Fruit fly (Drosophila melanogaster) whole organism, embryonic: ENCODE results near the gene CG42489.

Experiments used
- Antp ChIP-seq: fragments of 200-800 bp; sonication (Bioruptor generic); optimal IDR thresholded peaks from 3 replicates; lab custom pipeline; 2016; ENCODE audit warnings: missing biosample characterization, missing genetic modification characterization
- CG10366 ChIP-seq: fragments of 200-800 bp; sonication (Bioruptor generic); IDR thresholded peaks from 2 replicates; pipeline ENCODE4 v1.3.6; 2022; ENCODE audit warnings: missing biosample characterization, missing genetic modification characterization
- CG11504 ChIP-seq: fragments of 200-800 bp; sonication (Bioruptor generic); optimal IDR thresholded peaks from 3 replicates; lab custom pipeline; 2019; ENCODE audit warnings: missing biosample characterization, mild to moderate bottlenecking, missing genetic modification characterization, moderate library complexity
- CG11723 ChIP-seq: fragments of 200-800 bp; sonication (Bioruptor generic); optimal IDR thresholded peaks from 2 replicates; lab custom pipeline; 2017; ENCODE audit warnings: missing biosample characterization, mild to moderate bottlenecking, missing genetic modification characterization
- CG12071 ChIP-seq: fragments of 200-800 bp; sonication (Bioruptor generic); optimal IDR thresholded peaks from 3 replicates; lab custom pipeline; 2018; ENCODE audit warnings: missing biosample characterization, mild to moderate bottlenecking, missing genetic modification characterization
- CG12104 ChIP-seq: fragments of 200-800 bp; sonication (Bioruptor generic); optimal IDR thresholded peaks from 3 replicates; lab custom pipeline; 2016; ENCODE audit warnings: missing biosample characterization, missing genetic modification characterization
- CG14860 ChIP-seq: fragments of 200-800 bp; sonication (Bioruptor generic); IDR thresholded peaks from 3 replicates; pipeline ENCODE4 v1.3.6; 2022; ENCODE audit warnings: missing biosample characterization, missing genetic modification characterization; ENCODE audit not compliant: partially characterized antibody
- CG1602 ChIP-seq: fragments of 200-800 bp; sonication (Bioruptor generic); optimal IDR thresholded peaks from 3 replicates; lab custom pipeline; 2016; ENCODE audit warnings: missing biosample characterization, missing genetic modification characterization
- CG16813 ChIP-seq: fragments of 200-800 bp; sonication (Bioruptor generic); IDR thresholded peaks from 3 replicates; pipeline ENCODE4 v1.3.6; 2022; ENCODE audit warnings: missing biosample characterization, missing genetic modification characterization; ENCODE audit not compliant: partially characterized antibody
- CG17912 ChIP-seq: fragments of 200-800 bp; sonication (Bioruptor generic); optimal IDR thresholded peaks from 2 replicates; lab custom pipeline; 2018; ENCODE audit warnings: missing biosample characterization, mild to moderate bottlenecking, missing genetic modification characterization
- CG1832 ChIP-seq: fragments of 200-800 bp; sonication (Bioruptor generic); optimal IDR thresholded peaks from 2 replicates; lab custom pipeline; 2017; ENCODE audit warnings: missing biosample characterization, mild to moderate bottlenecking, missing genetic modification characterization, inconsistent platforms
- CG18599 ChIP-seq: fragments of 200-800 bp; sonication (Bioruptor generic); optimal IDR thresholded peaks from 3 replicates; lab custom pipeline; 2017; ENCODE audit warnings: missing biosample characterization, missing genetic modification characterization, mild to moderate bottlenecking, moderate library complexity, missing genetic modification reagents
- CG2875 ChIP-seq: fragments of 200-800 bp; sonication (Bioruptor generic); optimal IDR thresholded peaks from 2 replicates; lab custom pipeline; 2017; ENCODE audit warnings: missing biosample characterization, mild to moderate bottlenecking, missing genetic modification characterization, missing genetic modification reagents
- CG31224 ChIP-seq: fragments of 200-800 bp; sonication (Bioruptor generic); IDR thresholded peaks from 2 replicates; pipeline ENCODE4 v1.3.6; 2022; ENCODE audit warnings: missing biosample characterization, missing genetic modification characterization
- CG31365 ChIP-seq: fragments of 200-800 bp; sonication (Bioruptor generic); optimal IDR thresholded peaks from 2 replicates; lab custom pipeline; 2018; ENCODE audit warnings: missing biosample characterization, mild to moderate bottlenecking, missing genetic modification characterization
- CG32767 ChIP-seq: fragments of 200-800 bp; sonication (Bioruptor generic); IDR thresholded peaks from 2 replicates; pipeline ENCODE4 v1.3.6; 2022; ENCODE audit warnings: missing biosample characterization, missing genetic modification characterization
- CG8924 ChIP-seq: fragments of 200-800 bp; optimal IDR thresholded peaks from 3 replicates; lab custom pipeline; 2019; ENCODE audit warnings: missing biosample characterization, mild to moderate bottlenecking, missing genetic modification characterization, moderate library complexity
- CkIIα-i1 ChIP-seq: fragments of 200-800 bp; sonication (Bioruptor generic); IDR thresholded peaks from 2 replicates; pipeline ENCODE4 v1.3.6; 2022; ENCODE audit warnings: missing biosample characterization, missing genetic modification characterization
- CoRest ChIP-seq: fragments of 200-800 bp; sonication (Bioruptor generic); optimal IDR thresholded peaks from 3 replicates; lab custom pipeline; 2018; ENCODE audit warnings: missing biosample characterization, mild to moderate bottlenecking, missing genetic modification characterization, moderate library complexity
- Dref ChIP-seq: fragments of 200-800 bp; sonication (Bioruptor generic); IDR thresholded peaks from 2 replicates; pipeline ENCODE4 v1.3.6; 2022; ENCODE audit warnings: missing biosample characterization, missing genetic modification characterization
- Fer2 ChIP-seq: fragments of 200-800 bp; sonication (Bioruptor generic); optimal IDR thresholded peaks from 2 replicates; lab custom pipeline; 2018; ENCODE audit warnings: missing biosample characterization, mild to moderate bottlenecking, missing genetic modification characterization, moderate library complexity
- Hmx ChIP-seq: fragments of 200-800 bp; sonication (Bioruptor generic); optimal IDR thresholded peaks from 2 replicates; lab custom pipeline; 2016; ENCODE audit warnings: missing biosample characterization, missing genetic modification characterization
- Hr51 ChIP-seq, 2 experiments: fragments of 200-800 bp; sonication (Bioruptor generic); optimal IDR thresholded peaks; 2 replicates in 1 of 2; 3 replicates in 1 of 2; lab custom pipeline; 2016 to 2018; ENCODE audit warnings: missing biosample characterization in 2 of 2, missing genetic modification characterization in 2 of 2, mild to moderate bottlenecking in 1 of 2, moderate library complexity in 1 of 2
- Myb ChIP-seq: fragments of 200-800 bp; sonication (Bioruptor generic); optimal IDR thresholded peaks from 2 replicates; lab custom pipeline; 2016; ENCODE audit warnings: missing biosample characterization, missing genetic modification characterization
- NFAT ChIP-seq: fragments of 200-800 bp; sonication (Bioruptor generic); IDR thresholded peaks from 2 replicates; pipeline ENCODE4 v1.3.6; 2022; ENCODE audit warnings: missing biosample characterization, missing genetic modification characterization
- Nf-YC ChIP-seq: fragments of 200-800 bp; optimal IDR thresholded peaks from 3 replicates; lab custom pipeline; 2019; ENCODE audit warnings: missing biosample characterization, mild to moderate bottlenecking, missing genetic modification characterization, moderate library complexity
- Ptx1 ChIP-seq: fragments of 200-800 bp; sonication (Bioruptor generic); IDR thresholded peaks from 2 replicates; pipeline ENCODE4 v1.3.6; 2022; ENCODE audit warnings: missing biosample characterization, missing genetic modification characterization
- Sry-δ ChIP-seq: fragments of 200-800 bp; sonication (Bioruptor generic); optimal IDR thresholded peaks from 2 replicates; lab custom pipeline; 2016; ENCODE audit warnings: missing biosample characterization, missing genetic modification characterization
- Stat92E ChIP-seq, 3 experiments: fragments of >200 bp in 2 of 3; fragments of 200-800 bp in 1 of 3; sonication (Bioruptor generic) in 1 of 3; optimal IDR thresholded peaks; 2 replicates each; lab custom pipeline; 2017 to 2019; ENCODE audit warnings: missing biosample characterization in 3 of 3, missing genetic modification characterization in 3 of 3, mild to moderate bottlenecking in 1 of 3, moderate library complexity in 1 of 3
- Taf1 ChIP-seq: fragments of 200-800 bp; sonication (Bioruptor generic); IDR thresholded peaks from 2 replicates; pipeline ENCODE4 v1.3.6; 2022; ENCODE audit warnings: missing biosample characterization, missing genetic modification characterization
- Tbp ChIP-seq: fragments of >200 bp; optimal IDR thresholded peaks from 2 replicates; lab custom pipeline; 2018; ENCODE audit warnings: missing biosample characterization, missing genetic modification characterization
- Vsx1 ChIP-seq: fragments of 200-800 bp; sonication (Bioruptor generic); optimal IDR thresholded peaks from 2 replicates; lab custom pipeline; 2017; ENCODE audit warnings: missing biosample characterization, mild to moderate bottlenecking, missing genetic modification characterization, missing genetic modification reagents
- YL-1 ChIP-seq: fragments of 200-800 bp; sonication (Bioruptor generic); optimal IDR thresholded peaks from 3 replicates; lab custom pipeline; 2017; ENCODE audit warnings: missing biosample characterization, mild to moderate bottlenecking, missing genetic modification characterization
- crc ChIP-seq: fragments of 200-800 bp; sonication (Bioruptor generic); optimal IDR thresholded peaks from 2 replicates; lab custom pipeline; 2016; ENCODE audit warnings: missing biosample characterization, missing genetic modification characterization
- disco-r ChIP-seq: fragments of 200-800 bp; sonication (Bioruptor generic); optimal IDR thresholded peaks from 2 replicates; lab custom pipeline; 2016; ENCODE audit warnings: missing biosample characterization, missing genetic modification characterization
- dm ChIP-seq: fragments of 200-800 bp; sonication (Bioruptor generic); optimal IDR thresholded peaks from 3 replicates; lab custom pipeline; 2016; ENCODE audit warnings: missing biosample characterization, missing genetic modification characterization
- emc ChIP-seq: fragments of 200-800 bp; sonication (Bioruptor generic); optimal IDR thresholded peaks from 2 replicates; lab custom pipeline; 2016; ENCODE audit warnings: missing biosample characterization, missing genetic modification characterization
- ems ChIP-seq: fragments of 200-800 bp; sonication (Bioruptor generic); optimal IDR thresholded peaks from 3 replicates; lab custom pipeline; 2016; ENCODE audit warnings: missing biosample characterization, missing genetic modification characterization
- esg ChIP-seq: fragments of 200-800 bp; sonication (Bioruptor generic); conservative IDR thresholded peaks from 2 replicates; pipeline ENCODE4 v1.3.6; 2022; ENCODE audit warnings: missing biosample characterization, missing genetic modification characterization
- prd ChIP-seq, 3 experiments: fragments of >200 bp in 2 of 3; fragments of 200-800 bp in 1 of 3; sonication (Bioruptor generic) in 1 of 3; optimal IDR thresholded peaks in 2 of 3; IDR thresholded peaks in 1 of 3; 2 replicates in 2 of 3; 3 replicates in 1 of 3; pipeline versions ENCODE4 v1.3.6 to Lab custom; 2017 to 2022; ENCODE audit warnings: missing biosample characterization in 1 of 3, missing genetic modification characterization in 1 of 3
- pzg ChIP-seq: fragments of 200-800 bp; sonication (Bioruptor generic); optimal IDR thresholded peaks from 3 replicates; lab custom pipeline; 2018; ENCODE audit warnings: missing biosample characterization, mild to moderate bottlenecking, missing genetic modification characterization, moderate library complexity
- rib ChIP-seq: fragments of 200-800 bp; sonication (Bioruptor generic); IDR thresholded peaks from 2 replicates; pipeline ENCODE4 v1.3.6; 2022; ENCODE audit warnings: missing biosample characterization, missing genetic modification characterization
- ro ChIP-seq: fragments of 200-800 bp; sonication (Bioruptor generic); IDR thresholded peaks from 2 replicates; pipeline ENCODE4 v1.3.6; 2022; ENCODE audit warnings: missing biosample characterization, missing genetic modification characterization
- salm ChIP-seq: fragments of 200-800 bp; sonication (Bioruptor generic); optimal IDR thresholded peaks from 2 replicates; lab custom pipeline; 2018; ENCODE audit warnings: missing biosample characterization, mild to moderate bottlenecking, missing genetic modification characterization
- sc ChIP-seq, 3 experiments: fragments of >200 bp in 2 of 3; fragments of 200-800 bp in 1 of 3; sonication (Bioruptor generic) in 1 of 3; optimal IDR thresholded peaks; 2 replicates in 2 of 3; 3 replicates in 1 of 3; lab custom pipeline; 2017; ENCODE audit warnings: mild to moderate bottlenecking in 1 of 3, missing biosample characterization in 1 of 3, missing genetic modification characterization in 1 of 3, missing genetic modification reagents in 1 of 3
- sna ChIP-seq: fragments of 200-800 bp; sonication (Bioruptor generic); IDR thresholded peaks from 2 replicates; pipeline ENCODE4 v1.3.6; 2022; ENCODE audit warnings: missing biosample characterization, missing genetic modification characterization; ENCODE audit not compliant: partially characterized antibody
- sug ChIP-seq: fragments of 200-800 bp; optimal IDR thresholded peaks from 2 replicates; lab custom pipeline; 2019; ENCODE audit warnings: missing biosample characterization, mild to moderate bottlenecking, missing genetic modification characterization, moderate library complexity
- wek ChIP-seq: fragments of 200-800 bp; sonication (Bioruptor generic); optimal IDR thresholded peaks from 3 replicates; lab custom pipeline; 2018; ENCODE audit warnings: missing biosample characterization, mild to moderate bottlenecking, missing genetic modification characterization, moderate library complexity
- z ChIP-seq: fragments of 200-800 bp; sonication (Bioruptor generic); IDR thresholded peaks from 3 replicates; pipeline ENCODE4 v1.3.6; 2022; ENCODE audit warnings: missing biosample characterization, missing genetic modification characterization

The CG42489 gene

DNA sequence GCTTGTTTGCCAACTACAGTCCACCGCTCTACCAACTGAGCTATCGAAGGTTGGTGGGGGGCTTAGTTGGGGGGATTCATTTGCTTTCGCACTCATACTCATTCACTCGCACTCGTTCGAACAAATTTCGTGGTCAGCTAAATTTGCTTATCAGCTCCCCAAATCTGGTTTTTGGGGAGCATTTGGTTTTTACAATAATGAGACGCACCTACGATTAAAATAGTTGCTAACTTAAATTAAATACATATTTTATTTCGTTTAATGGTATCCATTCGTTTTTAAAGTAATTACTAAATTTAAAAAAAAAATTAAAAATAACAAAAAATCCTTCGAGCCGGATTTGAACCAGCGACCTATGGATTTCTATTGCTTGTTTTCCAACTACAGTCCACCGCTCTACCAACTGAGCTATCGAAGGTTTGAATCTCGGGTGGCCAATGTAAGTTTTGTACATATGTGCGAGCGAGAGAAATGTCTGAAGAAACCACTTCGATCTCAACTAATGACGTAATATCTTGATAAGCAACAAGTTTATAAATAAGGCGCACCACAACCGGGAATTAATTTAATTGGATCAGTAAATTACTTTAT, 12.1 kb downstream of the CG42489 start (continued):
- TF ChIP-seq prd (optimal IDR thresholded peaks at IDR 0.05; lab: Kevin White, UChicago): no peak
- TF ChIP-seq prd (GFP tag; IDR thresholded peaks at IDR 0.05; lab: Robert Waterston, UW): no peak
- TF ChIP-seq CG2875 (GFP tag; lab: Kevin White, UChicago): no peak
- no peak for TF ChIP-seq ems (GFP tag; lab: Kevin White, UChicago)
- TF ChIP-seq CG8924 (tag; lab: Kevin White, UChicago): no peak
- no peak for TF ChIP-seq CG18599 (GFP tag; lab: Kevin White, UChicago)
- no peak for TF ChIP-seq CG1832 (GFP tag; lab: Kevin White, UChicago)
- peak; percentile 97 for TF ChIP-seq sug (tag; lab: Kevin White, UChicago)
- no peak for TF ChIP-seq CoRest (tag; lab: Kevin White, UChicago)
- no peak for TF ChIP-seq Fer2 (tag; lab: Kevin White, UChicago)
- no peak for TF ChIP-seq Tbp
- no peak for TF ChIP-seq CG31224 (GFP tag; lab: Robert Waterston, UW)
- no peak for TF ChIP-seq emc
- peak; percentile 56; the same call in 2 of the 3 replicates for TF ChIP-seq CG14860 (GFP tag; lab: Robert Waterston, UW)
- no peak for TF ChIP-seq CG10366
- no peak for TF ChIP-seq Sry-δ (GFP tag; lab: Kevin White, UChicago)
- TF ChIP-seq CG12104 (GFP tag; lab: Kevin White, UChicago): no peak
- TF ChIP-seq Myb (GFP tag; lab: Kevin White, UChicago): no peak
- TF ChIP-seq Hr51 (GFP tag; optimal IDR thresholded peaks at IDR 0.05; lab: Kevin White, UChicago): no peak
- TF ChIP-seq rib (GFP tag; lab: Robert Waterston, UW): no peak
- TF ChIP-seq wek: no peak
- no peak for TF ChIP-seq Nf-YC (tag; lab: Kevin White, UChicago)
- TF ChIP-seq Antp (GFP tag; lab: Kevin White, UChicago): no peak
- peak; percentile 13 for TF ChIP-seq CG11504 (tag; lab: Kevin White, UChicago)
- TF ChIP-seq Vsx1 (GFP tag; lab: Kevin White, UChicago): peak; percentile 17
- TF ChIP-seq sc (optimal IDR thresholded peaks at IDR 0.05; lab: Kevin White, UChicago): no peak
- TF ChIP-seq sc (GFP tag; optimal IDR thresholded peaks at IDR 0.05; lab: Kevin White, UChicago): no peak
- peak; percentile 38 for TF ChIP-seq sna (GFP tag; lab: Robert Waterston, UW)
- TF ChIP-seq salm (tag; lab: Kevin White, UChicago): no peak
- no peak for TF ChIP-seq Hmx (GFP tag; lab: Kevin White, UChicago)
- no peak for TF ChIP-seq NFAT (GFP tag; lab: Robert Waterston, UW)
- TF ChIP-seq Stat92E (GFP tag; optimal IDR thresholded peaks at IDR 0.05; lab: Kevin White, UChicago): no peak
- TF ChIP-seq CG16813 (GFP tag; lab: Robert Waterston, UW): peak; percentile 68
- TF ChIP-seq pzg (GFP tag; lab: Kevin White, UChicago): no peak
- TF ChIP-seq CG1602: no peak
- TF ChIP-seq CG17912 (GFP tag; lab: Kevin White, UChicago): no peak
- TF ChIP-seq CkIIα-i1: no peak
- TF ChIP-seq dm (GFP tag; lab: Kevin White, UChicago): no peak
- no peak for TF ChIP-seq Dref
- no peak for TF ChIP-seq esg (GFP tag; lab: Robert Waterston, UW)
- no peak for TF ChIP-seq Ptx1
- TF ChIP-seq CG31365 (tag; lab: Kevin White, UChicago): no peak
- no peak for TF ChIP-seq disco-r (GFP tag; lab: Kevin White, UChicago)
- TF ChIP-seq CG11723 (GFP tag; lab: Kevin White, UChicago): no peak
- TF ChIP-seq Taf1 (GFP tag; lab: Robert Waterston, UW): no peak
- no peak for TF ChIP-seq crc (GFP tag; lab: Kevin White, UChicago)
- TF ChIP-seq YL-1 (GFP tag; lab: Kevin White, UChicago): no peak
- no peak for TF ChIP-seq CG32767 (GFP tag; lab: Robert Waterston, UW)
- TF ChIP-seq CG12071 (GFP tag; lab: Kevin White, UChicago): no peak
- TF ChIP-seq ro: no peak
- TF ChIP-seq z (GFP tag; lab: Robert Waterston, UW): no peak
